Fruit fly (Drosophila melanogaster) S2 (cell line): ENCODE results near the gene robo2.

Source experiments
- CG8478 ChIP-seq: fragments of >200 bp; optimal IDR thresholded peaks from 2 replicates; lab custom pipeline; 2018
- CTCF ChIP-seq, 2 experiments: fragments of >200 bp; optimal IDR thresholded peaks; 2 replicates each; lab custom pipeline; 2018

- no peak for TF ChIP-seq CG8478 (lab: Kevin White, UChicago)
- no peak for TF ChIP-seq CTCF (optimal IDR thresholded peaks at IDR 0.05; lab: Kevin White, UChicago)
Measured at dm6 chr2L:1446740-1447139, 26.5 kb upstream of the robo2 start.
